Worm (Caenorhabditis elegans) whole organism, dauer: ENCODE data around the gene jhdm-1.

Experiments used
- unc-62 ChIP-seq: sonication (generic microtip); optimal IDR thresholded peaks from 2 replicates; lab custom pipeline; 2017; ENCODE audit warnings: missing biosample characterization, missing genetic modification reagents, missing genetic modification characterization

jhdm-1 gene

ce11 chrIII:6508327-6508726 lies 54.0 kb downstream of the jhdm-1 start:
- no peak for TF ChIP-seq unc-62 (GFP tag; lab: Kevin White, UChicago)

ce11 chrIII:6509301-6509700 lies 55.0 kb downstream of the jhdm-1 start:
- no peak for TF ChIP-seq unc-62 (GFP tag; lab: Kevin White, UChicago)
